Fruit fly (Drosophila melanogaster): ENCODE data around the gene CG13625.
A peak's percentile ranks its signal among the peaks of the same experiment; 100 is the strongest.

CG13625 gene

DNA sequence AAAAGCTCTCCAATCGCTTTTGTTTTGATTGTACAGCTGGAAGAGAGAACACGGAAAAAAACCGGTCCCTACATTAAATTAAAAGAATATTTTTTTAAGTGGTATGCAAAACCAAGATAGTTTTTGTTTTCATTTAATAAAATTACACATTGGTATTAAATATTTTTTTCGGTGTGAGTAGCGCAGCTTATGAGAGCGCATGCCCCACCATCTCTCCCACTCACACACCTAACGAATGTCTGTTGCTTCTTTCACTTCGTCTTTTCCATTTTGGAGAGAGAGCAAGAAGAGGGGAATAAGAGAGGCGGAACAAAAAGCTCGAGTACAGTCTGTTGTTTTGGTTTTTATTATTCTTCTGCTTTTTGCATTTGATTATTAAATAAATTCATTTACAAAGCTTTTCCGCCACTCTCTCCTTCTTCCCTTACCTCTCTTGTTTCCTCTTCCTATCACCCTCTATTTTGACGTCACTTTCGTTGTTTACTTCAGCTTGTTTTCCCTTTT is 12.4 kb downstream of the CG13625 start (continued):
- peak; percentile 94 for TF ChIP-seq tx (GFP tag; optimal IDR thresholded peaks at IDR 0.05)
- TF ChIP-seq row (GFP tag; IDR thresholded peaks at IDR 0.05) = peak; percentile 99
- peak; percentile 95 for TF ChIP-seq CG3407 (GFP tag; optimal IDR thresholded peaks at IDR 0.05)
- TF ChIP-seq CG18619 (GFP tag; optimal IDR thresholded peaks at IDR 0.05) = peak; percentile 97
- peak; percentile 74 for TF ChIP-seq grn (GFP tag; optimal IDR thresholded peaks at IDR 0.05)
- TF ChIP-seq jigr1 (GFP tag; IDR thresholded peaks at IDR 0.05) = no peak; the same call in 2 of the 3 replicates
- peak; percentile 98 for TF ChIP-seq CG15269 (tag; optimal IDR thresholded peaks at IDR 0.05)
- peak; percentile 94; the same call in 1 of the 2 replicates for TF ChIP-seq CG17612 (GFP tag; IDR thresholded peaks at IDR 0.05)
- peak; percentile 95 for TF ChIP-seq Ssrp (tag; optimal IDR thresholded peaks at IDR 0.05)
- TF ChIP-seq ato (GFP tag; IDR thresholded peaks at IDR 0.05; ENCODE audit: partially characterized antibody) = no peak
- peak; percentile 94 for TF ChIP-seq Gug (GFP tag; IDR thresholded peaks at IDR 0.05)
- peak; percentile 98 for TF ChIP-seq CG32767 (GFP tag; IDR thresholded peaks at IDR 0.05)
- TF ChIP-seq wdn (GFP tag; IDR thresholded peaks at IDR 0.05) = peak; percentile 98
- peak; percentile 99 for TF ChIP-seq oc (tag; optimal IDR thresholded peaks at IDR 0.05)
- TF ChIP-seq CG18011 (GFP tag; optimal IDR thresholded peaks at IDR 0.05) = peak; percentile 87
- peak; percentile 97 for TF ChIP-seq CoRest (tag; optimal IDR thresholded peaks at IDR 0.05)
- TF ChIP-seq CG12155 (GFP tag; optimal IDR thresholded peaks at IDR 0.05) = peak; percentile 95
- peak; percentile 95 for TF ChIP-seq Camta (GFP tag; optimal IDR thresholded peaks at IDR 0.05)
- TF ChIP-seq Doc3 (GFP tag; IDR thresholded peaks at IDR 0.05; ENCODE audit: partially characterized antibody) = no peak
- TF ChIP-seq NfI (GFP tag; optimal IDR thresholded peaks at IDR 0.05) = peak; percentile 98
- peak; percentile 95 for TF ChIP-seq Dad (GFP tag; optimal IDR thresholded peaks at IDR 0.05)
- peak; percentile 97 for TF ChIP-seq CG9727 (GFP tag; optimal IDR thresholded peaks at IDR 0.05)
- peak; percentile 94 for TF ChIP-seq CG1602 (GFP tag; optimal IDR thresholded peaks at IDR 0.05)
- peak; percentile 88; the same call in 2 of the 3 replicates for TF ChIP-seq CG11560 (tag; IDR thresholded peaks at IDR 0.05)
- TF ChIP-seq gsb-n (tag; optimal IDR thresholded peaks at IDR 0.05) = peak; percentile 97
- peak; percentile 94 for TF ChIP-seq phol (tag; optimal IDR thresholded peaks at IDR 0.05)
- TF ChIP-seq cas (GFP tag; IDR thresholded peaks at IDR 0.05) = peak; percentile 96
- peak; percentile 99 for TF ChIP-seq CG17328 (GFP tag; IDR thresholded peaks at IDR 0.05)
- TF ChIP-seq shn (GFP tag; optimal IDR thresholded peaks at IDR 0.05) = peak; percentile 90
- TF ChIP-seq wek (GFP tag; optimal IDR thresholded peaks at IDR 0.05) = peak; percentile 78
- TF ChIP-seq CG18476 (GFP tag; optimal IDR thresholded peaks at IDR 0.05) = peak; percentile 97
- TF ChIP-seq amos (GFP tag; IDR thresholded peaks at IDR 0.05; ENCODE audit: partially characterized antibody) = no peak; the same call in 1 of the 2 replicates
- TF ChIP-seq CG4424 (GFP tag; optimal IDR thresholded peaks at IDR 0.05) = peak; percentile 98
- peak; percentile 90 for TF ChIP-seq NK7.1 (GFP tag; optimal IDR thresholded peaks at IDR 0.05)
- TF ChIP-seq CG10209 (GFP tag; optimal IDR thresholded peaks at IDR 0.05) = peak; percentile 97
- peak; percentile 95 for TF ChIP-seq psq (GFP tag; optimal IDR thresholded peaks at IDR 0.05)
- peak; percentile 99 for TF ChIP-seq otp (GFP tag; IDR thresholded peaks at IDR 0.05)
- peak; percentile 95 to 96 for TF ChIP-seq chif (GFP tag; optimal IDR thresholded peaks at IDR 0.05)
- TF ChIP-seq Fer1 (GFP tag; optimal IDR thresholded peaks at IDR 0.05) = peak; percentile 99
- peak; percentile 96 for TF ChIP-seq CG12219 (GFP tag; optimal IDR thresholded peaks at IDR 0.05)
- peak; percentile 95 for TF ChIP-seq CG15514 (GFP tag; optimal IDR thresholded peaks at IDR 0.05)
- TF ChIP-seq Atf6 (GFP tag; IDR thresholded peaks at IDR 0.05) = peak; percentile 99
- TF ChIP-seq CG2202 (tag; optimal IDR thresholded peaks at IDR 0.05) = peak; percentile 92
- TF ChIP-seq kay (GFP tag; optimal IDR thresholded peaks at IDR 0.05) = peak; percentile 93
- TF ChIP-seq CG14860 (GFP tag; IDR thresholded peaks at IDR 0.05; ENCODE audit: partially characterized antibody) = no peak
- TF ChIP-seq gem (tag; optimal IDR thresholded peaks at IDR 0.05) = peak; percentile 98
- TF ChIP-seq CG8924 (tag; optimal IDR thresholded peaks at IDR 0.05) = peak; percentile 99
- TF ChIP-seq eve (GFP tag; optimal IDR thresholded peaks at IDR 0.05) = peak in 1 of 2 experiments; percentile 97
- TF ChIP-seq CG8281 (tag; optimal IDR thresholded peaks at IDR 0.05) = peak; percentile 89
- peak; percentile 95 for TF ChIP-seq CG11723 (GFP tag; optimal IDR thresholded peaks at IDR 0.05)

Measured in whole organism, embryonic.